In genomic region chr3R:29164930-29165693, dm6 we compare ENCODE assay signal across 4 fruit fly cellular contexts.
TF ChIP-seq lines count a peak whose summit lies in the region.

CG11898 (plus strand) TSS chr3R:29165643.

- TF ChIP-seq CTCF in whole organism, embryonic (GFP tag; optimal IDR thresholded peaks at IDR 0.05; lab: Kevin White, UChicago): no peak

TF ChIP-seq in whole organism, adult, 20 proteins besides CTCF, POLR2A, EP300 and RAD21:
- TF ChIP-seq Clk (GFP tag; optimal IDR thresholded peaks at IDR 0.05; lab: Kevin White, UChicago) (no peak), CG7101 (tag; optimal IDR thresholded peaks at IDR 0.05; lab: Kevin White, UChicago) (peak; percentile 55), pad (GFP tag; optimal IDR thresholded peaks at IDR 0.05; lab: Kevin White, UChicago) (no peak), CG5204 (GFP tag; optimal IDR thresholded peaks at IDR 0.05; lab: Kevin White, UChicago) (peak; percentile 2), CG14711 (tag; optimal IDR thresholded peaks at IDR 0.05; lab: Kevin White, UChicago) (peak; percentile 4), Mnt (GFP tag; optimal IDR thresholded peaks at IDR 0.05; lab: Kevin White, UChicago) (peak; percentile 13), kay (GFP tag; lab: Kevin White, UChicago; ENCODE audit: borderline replicate concordance) (no peak), toe (GFP tag; optimal IDR thresholded peaks at IDR 0.05; lab: Kevin White, UChicago) (no peak), CG7045 (GFP tag; optimal IDR thresholded peaks at IDR 0.05; lab: Kevin White, UChicago) (no peak), Crg-1 (GFP tag; optimal IDR thresholded peaks at IDR 0.05; lab: Kevin White, UChicago) (no peak), ovo (GFP tag; optimal IDR thresholded peaks at IDR 0.05; lab: Kevin White, UChicago) (no peak), CG11617 (GFP tag; optimal IDR thresholded peaks at IDR 0.05; lab: Kevin White, UChicago) (peak; percentile 17), Hr96 (GFP tag; optimal IDR thresholded peaks at IDR 0.05; lab: Kevin White, UChicago) (no peak), CG33017 (tag; optimal IDR thresholded peaks at IDR 0.05; lab: Kevin White, UChicago) (peak; percentile 47), bab1 (GFP tag; optimal IDR thresholded peaks at IDR 0.05; lab: Kevin White, UChicago) (no peak), CG12768 (GFP tag; optimal IDR thresholded peaks at IDR 0.05; lab: Kevin White, UChicago) (no peak), cnc (optimal IDR thresholded peaks at IDR 0.05; lab: Kevin White, UChicago) (no peak), cic (GFP tag; optimal IDR thresholded peaks at IDR 0.05; lab: Kevin White, UChicago) (no peak), tj (GFP tag; optimal IDR thresholded peaks at IDR 0.05; lab: Kevin White, UChicago) (no peak), CG1620 (GFP tag; optimal IDR thresholded peaks at IDR 0.05; lab: Kevin White, UChicago) (no peak)

TF ChIP-seq in whole organism, embryonic, 481 proteins besides CTCF, POLR2A, EP300 and RAD21 (continues in another document):
- no peak for TF ChIP-seq ro (GFP tag; IDR thresholded peaks at IDR 0.05; lab: Robert Waterston, UW)
- no peak for TF ChIP-seq pan (optimal IDR thresholded peaks at IDR 0.05; lab: Kevin White, UChicago)
- TF ChIP-seq pan (GFP tag; optimal IDR thresholded peaks at IDR 0.05 in 1 of 2, IDR thresholded peaks at IDR 0.05 in 1 of 2): peak in 1 of 2 experiments; percentile 26
- no peak for TF ChIP-seq ara (GFP tag; IDR thresholded peaks at IDR 0.05; lab: Robert Waterston, UW)
- TF ChIP-seq hkb (optimal IDR thresholded peaks at IDR 0.05; lab: Kevin White, UChicago): no peak
- no peak for TF ChIP-seq hkb (GFP tag; IDR thresholded peaks at IDR 0.05; lab: Robert Waterston, UW)
- TF ChIP-seq CG13287 (GFP tag; IDR thresholded peaks at IDR 0.05; lab: Robert Waterston, UW; ENCODE audit: partially characterized antibody): no peak
- TF ChIP-seq CG5953 (GFP tag; IDR thresholded peaks at IDR 0.05; lab: Robert Waterston, UW): no peak
- TF ChIP-seq CG32772 (GFP tag; IDR thresholded peaks at IDR 0.05; lab: Robert Waterston, UW): no peak
- TF ChIP-seq CG17612 (GFP tag; IDR thresholded peaks at IDR 0.05; lab: Robert Waterston, UW): no peak
- TF ChIP-seq exex (tag; optimal IDR thresholded peaks at IDR 0.05; lab: Kevin White, UChicago): peak; percentile 84
- no peak for TF ChIP-seq CG11398 (GFP tag; optimal IDR thresholded peaks at IDR 0.05; lab: Kevin White, UChicago)
- TF ChIP-seq bsh (GFP tag; optimal IDR thresholded peaks at IDR 0.05; lab: Kevin White, UChicago): no peak
- no peak for TF ChIP-seq CG31441 (GFP tag; IDR thresholded peaks at IDR 0.05; lab: Robert Waterston, UW)
- no peak for TF ChIP-seq CG6254 (GFP tag; optimal IDR thresholded peaks at IDR 0.05; lab: Kevin White, UChicago)
- TF ChIP-seq CG8089 (GFP tag; optimal IDR thresholded peaks at IDR 0.05; lab: Kevin White, UChicago): no peak
- TF ChIP-seq CG18599 (GFP tag; optimal IDR thresholded peaks at IDR 0.05; lab: Kevin White, UChicago): peak; percentile 36
- TF ChIP-seq Drgx (GFP tag; IDR thresholded peaks at IDR 0.05; lab: Robert Waterston, UW): no peak
- no peak for TF ChIP-seq Hmr (GFP tag; optimal IDR thresholded peaks at IDR 0.05; lab: Kevin White, UChicago)
- TF ChIP-seq Stat92E (GFP tag; optimal IDR thresholded peaks at IDR 0.05; lab: Kevin White, UChicago): no peak
- no peak for TF ChIP-seq CG9817 (tag; optimal IDR thresholded peaks at IDR 0.05; lab: Kevin White, UChicago)
- TF ChIP-seq Gug (GFP tag; IDR thresholded peaks at IDR 0.05; lab: Robert Waterston, UW): no peak
- no peak for TF ChIP-seq C15 (GFP tag; IDR thresholded peaks at IDR 0.05; lab: Robert Waterston, UW)
- no peak for TF ChIP-seq CG18011 (GFP tag; optimal IDR thresholded peaks at IDR 0.05; lab: Kevin White, UChicago)
- TF ChIP-seq Dad (GFP tag; optimal IDR thresholded peaks at IDR 0.05; lab: Kevin White, UChicago): no peak
- no peak for TF ChIP-seq z (GFP tag; IDR thresholded peaks at IDR 0.05; lab: Robert Waterston, UW)
- TF ChIP-seq mirr (GFP tag; optimal IDR thresholded peaks at IDR 0.05; lab: Kevin White, UChicago): peak; percentile 36

TF ChIP-seq in whole organism, prepupa, 60 proteins besides CTCF, POLR2A, EP300 and RAD21 (continues in another document):
- TF ChIP-seq CG6808 (GFP tag; optimal IDR thresholded peaks at IDR 0.05; lab: Kevin White, UChicago) (no peak), eg (GFP tag; IDR thresholded peaks at IDR 0.05; lab: Robert Waterston, UW) (no peak), achi (GFP tag; optimal IDR thresholded peaks at IDR 0.05; lab: Kevin White, UChicago) (no peak), CG16779 (tag; optimal IDR thresholded peaks at IDR 0.05; lab: Kevin White, UChicago) (no peak), fd59A (GFP tag; optimal IDR thresholded peaks at IDR 0.05; lab: Kevin White, UChicago) (no peak), CG7368 (GFP tag; optimal IDR thresholded peaks at IDR 0.05; lab: Kevin White, UChicago) (no peak), Hr4 (GFP tag; optimal IDR thresholded peaks at IDR 0.05; lab: Kevin White, UChicago) (no peak), CG31627 (GFP tag; optimal IDR thresholded peaks at IDR 0.05; lab: Kevin White, UChicago) (peak; percentile 37), CG6792 (GFP tag; optimal IDR thresholded peaks at IDR 0.05; lab: Kevin White, UChicago) (peak; percentile 28), CG3032 (tag; optimal IDR thresholded peaks at IDR 0.05; lab: Kevin White, UChicago) (no peak), CG8319 (GFP tag; optimal IDR thresholded peaks at IDR 0.05; lab: Kevin White, UChicago) (no peak), svp (GFP tag; lab: Kevin White, UChicago) (peak; percentile 81), vri (GFP tag; optimal IDR thresholded peaks at IDR 0.05; lab: Kevin White, UChicago) (peak; percentile 68), CG10631 (GFP tag; optimal IDR thresholded peaks at IDR 0.05; lab: Kevin White, UChicago) (no peak), fd85E (GFP tag; optimal IDR thresholded peaks at IDR 0.05; lab: Kevin White, UChicago) (no peak), Eip75B (GFP tag; optimal IDR thresholded peaks at IDR 0.05; lab: Kevin White, UChicago) (peak; percentile 11), Eip78C (GFP tag; lab: Kevin White, UChicago) (no peak), CG34406 (GFP tag; optimal IDR thresholded peaks at IDR 0.05; lab: Kevin White, UChicago) (peak; percentile 18), ss (GFP tag; optimal IDR thresholded peaks at IDR 0.05; lab: Kevin White, UChicago) (no peak), CG11902 (GFP tag; optimal IDR thresholded peaks at IDR 0.05; lab: Kevin White, UChicago) (no peak), OdsH (GFP tag; optimal IDR thresholded peaks at IDR 0.05; lab: Kevin White, UChicago) (no peak), net (GFP tag; optimal IDR thresholded peaks at IDR 0.05; lab: Kevin White, UChicago) (no peak), dac (GFP tag; optimal IDR thresholded peaks at IDR 0.05; lab: Kevin White, UChicago) (no peak), Sox14 (GFP tag; optimal IDR thresholded peaks at IDR 0.05; lab: Kevin White, UChicago) (peak; percentile 22), topi (GFP tag; optimal IDR thresholded peaks at IDR 0.05; lab: Kevin White, UChicago) (peak; percentile 52), pdm3 (GFP tag; optimal IDR thresholded peaks at IDR 0.05; lab: Kevin White, UChicago) (no peak), CG15336 (GFP tag; IDR thresholded peaks at IDR 0.05; lab: Robert Waterston, UW) (no peak), Ets21C (GFP tag; optimal IDR thresholded peaks at IDR 0.05; lab: Kevin White, UChicago) (peak; percentile 28), fkh (GFP tag; optimal IDR thresholded peaks at IDR 0.05; lab: Kevin White, UChicago) (no peak)

TF ChIP-seq in whole organism, wandering third instar larva, 38 proteins besides CTCF, POLR2A, EP300 and RAD21 (continues in another document):
- no peak for TF ChIP-seq Dif (GFP tag; optimal IDR thresholded peaks at IDR 0.05; lab: Kevin White, UChicago; ENCODE audit: partially characterized antibody)
- TF ChIP-seq psq (GFP tag; optimal IDR thresholded peaks at IDR 0.05; lab: Kevin White, UChicago): peak; percentile 16
- TF ChIP-seq pan (optimal IDR thresholded peaks at IDR 0.05; lab: Kevin White, UChicago): no peak
- TF ChIP-seq CrebA (GFP tag; optimal IDR thresholded peaks at IDR 0.05; lab: Kevin White, UChicago; ENCODE audit: borderline replicate concordance): no peak
- TF ChIP-seq Sp1 (GFP tag; optimal IDR thresholded peaks at IDR 0.05; lab: Kevin White, UChicago): no peak
- no peak for TF ChIP-seq N (GFP tag; optimal IDR thresholded peaks at IDR 0.05; lab: Kevin White, UChicago)
- peak in 1 of 2 experiments; percentile 62 for TF ChIP-seq foxo (GFP tag; optimal IDR thresholded peaks at IDR 0.05; lab: Kevin White, UChicago)
- no peak for TF ChIP-seq dl (GFP tag; optimal IDR thresholded peaks at IDR 0.05; lab: Kevin White, UChicago; ENCODE audit: insufficient read depth in 1 of 2, partially characterized antibody in 2 of 2)
- peak; percentile 77 for TF ChIP-seq fru (GFP tag; optimal IDR thresholded peaks at IDR 0.05; lab: Kevin White, UChicago)
- peak; percentile 54 for TF ChIP-seq ey (GFP tag; optimal IDR thresholded peaks at IDR 0.05; lab: Kevin White, UChicago)
- TF ChIP-seq lola (GFP tag; optimal IDR thresholded peaks at IDR 0.05; lab: Kevin White, UChicago): no peak
- no peak for TF ChIP-seq GATAd (GFP tag; optimal IDR thresholded peaks at IDR 0.05; lab: Kevin White, UChicago)
- no peak for TF ChIP-seq Rel (GFP tag; optimal IDR thresholded peaks at IDR 0.05; lab: Kevin White, UChicago)
- no peak for TF ChIP-seq Rel (tag; optimal IDR thresholded peaks at IDR 0.05; lab: Kevin White, UChicago)
- TF ChIP-seq Hr78 (GFP tag; optimal IDR thresholded peaks at IDR 0.05; lab: Kevin White, UChicago): no peak
- TF ChIP-seq Abd-B (GFP tag; optimal IDR thresholded peaks at IDR 0.05; lab: Kevin White, UChicago): no peak
- TF ChIP-seq Mio (GFP tag; optimal IDR thresholded peaks at IDR 0.05; lab: Kevin White, UChicago): no peak
- TF ChIP-seq Myc (optimal IDR thresholded peaks at IDR 0.05; lab: Kevin White, UChicago): no peak
- no peak for TF ChIP-seq usp (GFP tag; optimal IDR thresholded peaks at IDR 0.05; lab: Kevin White, UChicago)
- no peak for TF ChIP-seq Dfd (GFP tag; optimal IDR thresholded peaks at IDR 0.05; lab: Kevin White, UChicago)
- TF ChIP-seq woc (GFP tag; optimal IDR thresholded peaks at IDR 0.05; lab: Kevin White, UChicago): no peak
- no peak for TF ChIP-seq Jra (GFP tag; optimal IDR thresholded peaks at IDR 0.05; lab: Kevin White, UChicago)
- TF ChIP-seq OdsH (GFP tag; optimal IDR thresholded peaks at IDR 0.05; lab: Kevin White, UChicago): peak; percentile 35
- no peak for TF ChIP-seq Hnf4 (GFP tag; optimal IDR thresholded peaks at IDR 0.05; lab: Kevin White, UChicago)
- TF ChIP-seq sage (GFP tag; optimal IDR thresholded peaks at IDR 0.05; lab: Kevin White, UChicago): no peak
- TF ChIP-seq Vsx2 (GFP tag; optimal IDR thresholded peaks at IDR 0.05; lab: Kevin White, UChicago; ENCODE audit: partially characterized antibody): no peak
- TF ChIP-seq dmrt93B (GFP tag; optimal IDR thresholded peaks at IDR 0.05; lab: Kevin White, UChicago): no peak
- TF ChIP-seq dsf (GFP tag; optimal IDR thresholded peaks at IDR 0.05; lab: Kevin White, UChicago; ENCODE audit: borderline replicate concordance): no peak
- TF ChIP-seq Hr83 (GFP tag; optimal IDR thresholded peaks at IDR 0.05; lab: Kevin White, UChicago; ENCODE audit: poor library complexity, severe bottlenecking): no peak
- TF ChIP-seq HLH106 (tag; optimal IDR thresholded peaks at IDR 0.05; lab: Kevin White, UChicago): peak; percentile 40
